Worm (Caenorhabditis elegans): Measurements from ENCODE around the gene nadk-2.
A peak's percentile ranks its signal among the peaks of the same experiment; 100 is the strongest.

nadk-2 gene

ce11 chrII:12006575-12007098 is 42.7 kb upstream of the nadk-2 start, which contains the start of gene mcm-2 (continued):
- no peak for TF ChIP-seq aly-2 (tag; optimal IDR thresholded peaks at IDR 0.05)
- TF ChIP-seq ceh-16 (tag; optimal IDR thresholded peaks at IDR 0.05): no peak

ce11 chrII:12008772-12009171 is 40.6 kb upstream of the nadk-2 start, which contains the start of gene glb-29:
Gene glb-29 (plus strand): TSS chrII:12009072.
- TF ChIP-seq nhr-21 (tag; optimal IDR thresholded peaks at IDR 0.05): no peak
- no peak for TF ChIP-seq nhr-23 (tag; optimal IDR thresholded peaks at IDR 0.05)
- TF ChIP-seq nhr-10 (tag; optimal IDR thresholded peaks at IDR 0.05): no peak
- TF ChIP-seq egl-27 (tag; optimal IDR thresholded peaks at IDR 0.05): no peak

ce11 chrII:12023315-12023878 is 26.0 kb upstream of the nadk-2 start, which contains the start of gene Y17G7B.12:
Gene Y17G7B.12 (plus strand): TSS chrII:12023861.
- no peak for TF ChIP-seq crh-2 (tag; optimal IDR thresholded peaks at IDR 0.05)
- peak; percentile 16 for TF ChIP-seq unc-55 (GFP tag; optimal IDR thresholded peaks at IDR 0.05)
- TF ChIP-seq nhr-21 (tag; optimal IDR thresholded peaks at IDR 0.05): no peak
- no peak for TF ChIP-seq F13H6.1 (tag; optimal IDR thresholded peaks at IDR 0.05)
- no peak for TF ChIP-seq Y55F3AM.14 (GFP tag; optimal IDR thresholded peaks at IDR 0.05)
- no peak for TF ChIP-seq lin-13 (GFP tag; optimal IDR thresholded peaks at IDR 0.05)
- TF ChIP-seq C34F6.9 (tag; optimal IDR thresholded peaks at IDR 0.05): no peak
- no peak for TF ChIP-seq snpc-4 (tag; optimal IDR thresholded peaks at IDR 0.05)
- TF ChIP-seq lsy-2 (tag; optimal IDR thresholded peaks at IDR 0.05): peak; percentile 38 to 80

ce11 chrII:12027697-12028245 is 21.6 kb upstream of the nadk-2 start, which contains the start of gene Y17G7B.8:
Gene Y17G7B.8 (minus strand): TSS chrII:12027747.
- TF ChIP-seq nhr-12 (tag; optimal IDR thresholded peaks at IDR 0.05): no peak
- TF ChIP-seq zag-1 (tag; optimal IDR thresholded peaks at IDR 0.05): no peak
- peak; percentile 69 for TF ChIP-seq crh-2 (tag; optimal IDR thresholded peaks at IDR 0.05)
- TF ChIP-seq lin-11 (tag; optimal IDR thresholded peaks at IDR 0.05): no peak
- no peak for TF ChIP-seq ZK546.5 (tag; optimal IDR thresholded peaks at IDR 0.05)
- TF ChIP-seq ztf-4 (tag; optimal IDR thresholded peaks at IDR 0.05): no peak
- TF ChIP-seq gmeb-1 (tag; optimal IDR thresholded peaks at IDR 0.05): peak; percentile 22
- no peak for TF ChIP-seq nhr-10 (tag; optimal IDR thresholded peaks at IDR 0.05)
- TF ChIP-seq nhr-237 (tag; optimal IDR thresholded peaks at IDR 0.05): no peak
- TF ChIP-seq fos-1 (tag; optimal IDR thresholded peaks at IDR 0.05): peak; percentile 98

ce11 chrII:12028707-12029106 is 20.7 kb upstream of the nadk-2 start:
- TF ChIP-seq ZK546.5 (tag; optimal IDR thresholded peaks at IDR 0.05) (no peak), F13H6.1 (tag; optimal IDR thresholded peaks at IDR 0.05) (no peak), fos-1 (tag; optimal IDR thresholded peaks at IDR 0.05) (no peak), nhr-11 (tag; optimal IDR thresholded peaks at IDR 0.05) (no peak), unc-55 (GFP tag; optimal IDR thresholded peaks at IDR 0.05) (no peak), C34F6.9 (tag; optimal IDR thresholded peaks at IDR 0.05) (no peak), dmd-4 (tag; optimal IDR thresholded peaks at IDR 0.05) (no peak), nhr-25 (tag; optimal IDR thresholded peaks at IDR 0.05) (no peak), zag-1 (tag; optimal IDR thresholded peaks at IDR 0.05) (no peak), unc-39 (tag; optimal IDR thresholded peaks at IDR 0.05) (no peak)

- no peak for TF ChIP-seq unc-39 (tag; optimal IDR thresholded peaks at IDR 0.05)
- no peak for TF ChIP-seq ztf-4 (tag; optimal IDR thresholded peaks at IDR 0.05)
- TF ChIP-seq blmp-1 (tag; optimal IDR thresholded peaks at IDR 0.05; ENCODE audit: insufficient read depth): no peak
- no peak for TF ChIP-seq egl-27 (tag; optimal IDR thresholded peaks at IDR 0.05)
- TF ChIP-seq C34F6.9 (tag; optimal IDR thresholded peaks at IDR 0.05): no peak
- no peak for TF ChIP-seq sma-9 (GFP tag; optimal IDR thresholded peaks at IDR 0.05)
- TF ChIP-seq sma-9 (tag; optimal IDR thresholded peaks at IDR 0.05): no peak
- TF ChIP-seq lin-11 (tag; optimal IDR thresholded peaks at IDR 0.05): no peak
- TF ChIP-seq snpc-4 (tag; optimal IDR thresholded peaks at IDR 0.05): no peak
- TF ChIP-seq R02D3.7 (tag; optimal IDR thresholded peaks at IDR 0.05): no peak
- TF ChIP-seq ztf-11 (tag; optimal IDR thresholded peaks at IDR 0.05): no peak
- no peak for TF ChIP-seq zag-1 (tag; optimal IDR thresholded peaks at IDR 0.05)
- TF ChIP-seq nhr-11 (tag; optimal IDR thresholded peaks at IDR 0.05): no peak
- TF ChIP-seq nhr-12 (tag; optimal IDR thresholded peaks at IDR 0.05): no peak
- no peak for TF ChIP-seq ceh-82 (tag; optimal IDR thresholded peaks at IDR 0.05)
- TF ChIP-seq alr-1 (tag; optimal IDR thresholded peaks at IDR 0.05): no peak
- TF ChIP-seq elt-3 (tag; optimal IDR thresholded peaks at IDR 0.05): no peak
Measured at ce11 chrII:12036075-12036474, 13.3 kb upstream of the nadk-2 start.
